Worm (Caenorhabditis elegans): ENCODE measurements around the gene T05C12.11.

DNA sequence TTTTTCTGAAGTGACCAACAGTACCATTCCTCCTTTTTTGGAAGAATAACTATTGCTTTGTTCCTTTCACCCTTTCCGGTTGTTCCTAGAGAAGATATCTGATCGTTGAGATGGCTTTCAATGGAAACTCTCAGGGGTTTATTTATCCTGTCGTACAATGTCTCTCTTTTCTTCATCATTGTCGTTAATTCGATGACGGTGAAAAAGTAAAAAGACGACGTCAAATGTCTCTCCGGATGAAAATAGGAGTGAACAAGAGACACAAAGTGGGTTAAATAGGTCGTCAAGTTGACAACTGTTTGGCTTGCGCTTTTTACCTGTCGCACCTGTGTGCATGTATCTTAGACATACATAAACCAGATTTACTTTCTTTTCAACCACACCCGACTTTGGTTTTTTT is 23.6 kb upstream of the T05C12.11 start:
- TF ChIP-seq unc-39 (tag; optimal IDR thresholded peaks at IDR 0.05), result no peak
- no peak for TF ChIP-seq skn-1 (tag; optimal IDR thresholded peaks at IDR 0.05)
- no peak for TF ChIP-seq Y75B8A.6 (GFP tag; IDR thresholded peaks at IDR 0.05)
- no peak for TF ChIP-seq ceh-28 (tag; optimal IDR thresholded peaks at IDR 0.05)
- TF ChIP-seq vab-7 (GFP tag; IDR thresholded peaks at IDR 0.05), result no peak
- no peak for TF ChIP-seq ztf-11 (tag; optimal IDR thresholded peaks at IDR 0.05)
- TF ChIP-seq mxl-3 (GFP tag; optimal IDR thresholded peaks at IDR 0.05), result no peak
- no peak for TF ChIP-seq fkh-10 (GFP tag; optimal IDR thresholded peaks at IDR 0.05)
- TF ChIP-seq R02D3.7 (tag; optimal IDR thresholded peaks at IDR 0.05), result no peak
- no peak for TF ChIP-seq zag-1 (tag; optimal IDR thresholded peaks at IDR 0.05)
- TF ChIP-seq aly-2 (tag; optimal IDR thresholded peaks at IDR 0.05), result no peak
- peak in 1 of 2 experiments; percentile 49 for TF ChIP-seq unc-62 (GFP tag; optimal IDR thresholded peaks at IDR 0.05 in 1 of 2)
- TF ChIP-seq unc-62 (tag; optimal IDR thresholded peaks at IDR 0.05), result no peak

Measured in whole organism, L4 larva.